Fruit fly (Drosophila melanogaster): ENCODE results near the gene Hsp110.
A peak's percentile ranks its signal among the peaks of the same experiment; 100 is the strongest.

Gene Hsp110

DNA sequence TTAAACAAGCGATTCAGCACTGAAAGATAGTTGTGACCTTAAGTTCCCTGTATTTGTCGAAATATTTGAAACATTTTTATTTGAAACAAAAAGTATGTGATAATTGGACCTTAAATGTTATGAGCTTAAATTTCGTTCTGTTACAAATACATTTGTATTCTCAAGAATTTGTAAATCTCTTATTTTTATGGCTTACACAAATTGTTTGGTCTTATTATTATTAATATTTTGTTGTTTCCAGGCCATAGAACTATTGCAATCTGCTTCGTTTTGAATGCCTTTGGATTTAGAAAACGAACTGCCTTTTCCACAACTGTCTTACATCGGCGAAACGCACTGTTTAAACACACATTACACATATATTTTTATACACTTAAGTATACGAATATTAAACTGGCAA, 2.3 kb upstream of the Hsp110 start, which contains the start of gene CG6661:
CG6661 (plus strand) TSS at position 301 of the 400 bp plus-strand sequence.
- no peak for TF ChIP-seq pad (GFP tag; optimal IDR thresholded peaks at IDR 0.05)

DNA sequence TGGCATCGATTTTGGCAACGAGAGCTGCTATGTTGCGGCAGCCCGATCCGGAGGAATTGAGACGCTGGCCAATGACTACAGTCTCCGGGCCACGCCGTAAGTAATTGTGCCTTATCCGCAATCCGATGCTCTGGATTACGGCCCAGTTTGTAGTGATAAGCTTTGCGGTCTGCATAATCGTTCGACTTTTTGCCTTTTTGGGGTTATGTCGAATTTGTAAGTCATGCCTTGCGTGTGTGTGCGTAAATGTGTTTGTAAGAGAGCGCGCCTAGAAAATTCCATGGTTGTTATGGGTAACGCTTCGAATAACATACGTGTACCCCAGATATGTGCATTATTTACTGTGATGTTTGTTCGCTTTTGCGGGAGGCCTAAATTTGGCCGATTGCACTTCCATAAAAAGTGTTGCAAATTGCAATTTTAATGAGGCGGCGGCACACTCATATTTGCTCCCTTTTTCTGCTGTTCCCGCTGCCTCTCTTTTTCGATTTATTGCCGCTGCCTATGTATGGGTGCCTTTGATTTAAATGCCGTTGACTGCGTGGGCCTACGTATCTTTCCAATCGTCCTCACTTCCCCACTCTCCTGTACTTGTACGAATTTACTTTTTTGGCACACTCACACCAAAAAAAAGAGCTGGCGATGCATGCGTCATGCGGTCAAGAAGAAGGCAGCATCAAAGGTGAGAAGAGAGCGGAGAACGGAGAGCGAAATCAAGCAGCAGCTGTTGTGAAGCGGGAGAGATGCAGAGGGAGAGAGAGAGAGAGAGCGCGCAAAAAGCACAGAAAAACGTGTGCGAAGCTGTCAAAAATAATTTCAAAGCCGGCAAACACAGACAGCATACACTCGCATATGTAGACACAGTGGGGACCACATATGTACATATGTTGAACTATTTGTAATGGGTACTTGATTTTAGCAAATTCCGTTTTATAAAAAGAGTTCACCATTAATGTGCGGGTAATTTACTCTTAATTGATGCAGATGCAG, 1.1 kb downstream of the Hsp110 start:
- TF ChIP-seq cnc (optimal IDR thresholded peaks at IDR 0.05) (peak in 1 of 2 experiments; percentile 64), CG11617 (GFP tag; optimal IDR thresholded peaks at IDR 0.05) (no peak), CG7101 (tag; optimal IDR thresholded peaks at IDR 0.05) (no peak), cic (GFP tag; optimal IDR thresholded peaks at IDR 0.05) (peak; percentile 47), kay (GFP tag; ENCODE audit: borderline replicate concordance) (no peak), CG5204 (GFP tag; optimal IDR thresholded peaks at IDR 0.05) (no peak), bab1 (GFP tag; optimal IDR thresholded peaks at IDR 0.05) (peak; percentile 2), Crg-1 (GFP tag; optimal IDR thresholded peaks at IDR 0.05) (no peak), tj (GFP tag; optimal IDR thresholded peaks at IDR 0.05) (peak; percentile 33), pad (GFP tag; optimal IDR thresholded peaks at IDR 0.05) (peak; percentile 78), Clk (GFP tag; optimal IDR thresholded peaks at IDR 0.05) (no peak), Hr96 (GFP tag; optimal IDR thresholded peaks at IDR 0.05) (no peak), ovo (GFP tag; optimal IDR thresholded peaks at IDR 0.05) (no peak), CG7045 (GFP tag; optimal IDR thresholded peaks at IDR 0.05) (no peak), CG1620 (GFP tag; optimal IDR thresholded peaks at IDR 0.05) (no peak), CG33017 (tag; optimal IDR thresholded peaks at IDR 0.05) (no peak), Mnt (GFP tag; optimal IDR thresholded peaks at IDR 0.05) (peak; percentile 89), CG12768 (GFP tag; optimal IDR thresholded peaks at IDR 0.05) (no peak), toe (GFP tag; optimal IDR thresholded peaks at IDR 0.05) (no peak), CG14711 (tag; optimal IDR thresholded peaks at IDR 0.05) (no peak)

DNA sequence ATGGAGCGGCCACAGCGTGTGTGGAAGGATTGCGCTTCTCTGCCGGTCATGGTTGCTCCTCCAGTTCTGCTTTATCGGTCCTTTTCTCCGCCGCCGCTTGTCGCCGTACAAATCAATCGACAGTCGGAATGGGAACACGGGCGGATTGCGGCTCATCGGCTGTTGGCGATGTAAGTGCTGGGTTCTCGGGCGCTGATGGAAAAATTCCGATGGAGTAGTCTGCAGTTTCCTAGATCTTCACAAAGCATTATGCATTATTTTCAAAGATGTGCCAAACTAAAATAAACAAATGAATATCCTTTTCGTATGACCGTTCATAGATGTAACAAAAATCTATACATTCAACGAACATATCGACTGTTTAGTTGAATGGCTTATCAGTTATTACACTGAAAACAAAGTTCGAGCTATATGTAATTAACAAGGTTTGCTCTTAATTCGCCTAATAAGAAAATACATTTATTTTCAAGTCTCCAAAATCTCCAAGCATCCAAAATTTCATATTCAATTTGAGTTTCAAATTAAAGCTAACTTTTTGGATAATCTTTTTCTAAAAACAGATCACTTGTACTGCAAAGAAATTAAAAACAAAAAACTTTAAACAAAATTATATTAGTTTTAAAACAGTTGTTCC, 12.9 kb downstream of the Hsp110 start, which contains the start of gene Neurl4:
Neurl4 (minus strand) TSS at position 273 of the 634 bp plus-strand sequence.
- TF ChIP-seq CG1620 (GFP tag; optimal IDR thresholded peaks at IDR 0.05) (peak; percentile 5), CG7101 (tag; optimal IDR thresholded peaks at IDR 0.05) (peak; percentile 53), CG11617 (GFP tag; optimal IDR thresholded peaks at IDR 0.05) (peak; percentile 37), CG14711 (tag; optimal IDR thresholded peaks at IDR 0.05) (peak; percentile 58), pad (GFP tag; optimal IDR thresholded peaks at IDR 0.05) (peak; percentile 43), CG5204 (GFP tag; optimal IDR thresholded peaks at IDR 0.05) (peak; percentile 56), cic (GFP tag; optimal IDR thresholded peaks at IDR 0.05) (peak; percentile 3), Crg-1 (GFP tag; optimal IDR thresholded peaks at IDR 0.05) (peak; percentile 7), toe (GFP tag; optimal IDR thresholded peaks at IDR 0.05) (no peak), CG33017 (tag; optimal IDR thresholded peaks at IDR 0.05) (peak; percentile 49), ovo (GFP tag; optimal IDR thresholded peaks at IDR 0.05) (peak; percentile 30), CG7045 (GFP tag; optimal IDR thresholded peaks at IDR 0.05) (peak; percentile 47), CG12768 (GFP tag; optimal IDR thresholded peaks at IDR 0.05) (no peak), tj (GFP tag; optimal IDR thresholded peaks at IDR 0.05) (no peak)

DNA sequence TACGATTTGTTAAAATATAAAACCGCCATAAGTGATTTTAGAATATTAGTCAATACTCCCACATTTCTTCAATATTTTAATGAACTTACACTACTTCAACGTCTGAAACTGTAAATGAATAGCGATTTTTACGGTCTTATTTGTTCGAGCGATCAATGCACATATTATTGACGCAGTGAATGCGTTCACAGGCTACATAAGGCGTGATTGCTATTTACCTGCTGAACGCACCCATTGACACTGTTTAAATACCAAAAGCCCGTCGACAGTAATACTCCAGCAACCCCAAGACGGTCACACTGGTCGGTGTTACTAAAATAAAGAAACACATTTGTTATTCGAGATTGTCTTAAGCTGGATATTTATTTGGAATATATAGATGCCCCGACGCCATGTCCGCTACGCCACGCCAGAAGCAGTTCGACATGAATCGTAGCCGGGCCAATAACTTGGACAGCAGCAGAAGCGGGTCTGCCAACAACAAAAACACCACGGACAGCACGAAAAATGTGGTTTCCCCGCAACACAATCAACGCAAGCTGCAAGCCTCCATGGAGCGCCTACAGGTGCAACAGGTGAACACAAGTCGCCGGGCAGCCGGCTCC, 14.2 kb downstream of the Hsp110 start, which contains the start of gene CG6833:
CG6833 (plus strand) TSS at position 263 of the 605 bp plus-strand sequence.
- no peak for TF ChIP-seq CG11617 (GFP tag; optimal IDR thresholded peaks at IDR 0.05)
- TF ChIP-seq CG1620 (GFP tag; optimal IDR thresholded peaks at IDR 0.05): peak; percentile 64
- TF ChIP-seq CG14711 (tag; optimal IDR thresholded peaks at IDR 0.05): peak; percentile 42
- TF ChIP-seq Crg-1 (GFP tag; optimal IDR thresholded peaks at IDR 0.05): no peak
- no peak for TF ChIP-seq cnc (optimal IDR thresholded peaks at IDR 0.05)
- TF ChIP-seq ovo (GFP tag; optimal IDR thresholded peaks at IDR 0.05): no peak
- TF ChIP-seq CG5204 (GFP tag; optimal IDR thresholded peaks at IDR 0.05): peak; percentile 55
- TF ChIP-seq tj (GFP tag; optimal IDR thresholded peaks at IDR 0.05): no peak
- peak; percentile 30 for TF ChIP-seq CG7045 (GFP tag; optimal IDR thresholded peaks at IDR 0.05)
- TF ChIP-seq Mnt (GFP tag; optimal IDR thresholded peaks at IDR 0.05): peak; percentile 58
- TF ChIP-seq toe (GFP tag; optimal IDR thresholded peaks at IDR 0.05): peak; percentile 68
- no peak for TF ChIP-seq cic (GFP tag; optimal IDR thresholded peaks at IDR 0.05)
- peak; percentile 41 for TF ChIP-seq CG7101 (tag; optimal IDR thresholded peaks at IDR 0.05)
- peak; percentile 30 for TF ChIP-seq CG12768 (GFP tag; optimal IDR thresholded peaks at IDR 0.05)
- peak; percentile 57 for TF ChIP-seq Hr96 (GFP tag; optimal IDR thresholded peaks at IDR 0.05)
- TF ChIP-seq kay (GFP tag; ENCODE audit: borderline replicate concordance): no peak
- TF ChIP-seq Clk (GFP tag; optimal IDR thresholded peaks at IDR 0.05): peak; percentile 24
- TF ChIP-seq CG33017 (tag; optimal IDR thresholded peaks at IDR 0.05): no peak
- peak; percentile 76 for TF ChIP-seq bab1 (GFP tag; optimal IDR thresholded peaks at IDR 0.05)
- TF ChIP-seq pad (GFP tag; optimal IDR thresholded peaks at IDR 0.05): peak; percentile 45

DNA sequence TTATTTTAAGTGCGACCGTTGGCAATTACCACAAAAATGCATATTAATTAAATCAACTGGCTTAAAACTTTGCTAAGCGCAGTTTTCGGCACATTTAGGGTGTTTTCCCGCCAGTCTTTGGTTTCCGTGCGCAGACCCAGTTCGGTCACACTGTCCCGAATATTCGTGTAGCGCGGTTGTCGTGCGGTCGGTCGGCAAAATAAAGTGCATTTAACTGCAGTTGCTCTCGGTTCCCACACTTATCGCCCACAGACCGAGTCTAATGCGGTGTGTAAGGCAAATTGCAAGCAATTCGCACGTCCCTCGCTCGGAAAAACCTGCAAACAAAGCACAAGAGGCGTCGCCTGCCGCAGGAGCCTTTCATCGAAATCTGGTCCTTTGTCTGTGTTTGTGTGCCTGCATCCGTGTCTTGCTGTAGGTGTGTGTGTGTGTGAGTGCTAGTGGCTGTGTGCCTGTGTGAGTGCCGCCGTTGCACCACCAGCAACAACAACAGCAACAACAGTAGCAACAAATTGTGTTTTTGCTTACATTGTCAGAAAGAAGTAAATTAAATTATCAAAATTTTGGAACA, 16.3 kb downstream of the Hsp110 start, which contains the start of the genes CG13484 and Frl:
CG13484 (minus strand) TSS at position 7 of the 571 bp plus-strand sequence.
Frl (plus strand) TSS at position 143 of the 571 bp plus-strand sequence.
- TF ChIP-seq Clk (GFP tag; optimal IDR thresholded peaks at IDR 0.05): no peak
- peak; percentile 15 for TF ChIP-seq Crg-1 (GFP tag; optimal IDR thresholded peaks at IDR 0.05)
- peak; percentile 35 for TF ChIP-seq CG11617 (GFP tag; optimal IDR thresholded peaks at IDR 0.05)
- TF ChIP-seq bab1 (GFP tag; optimal IDR thresholded peaks at IDR 0.05): peak; percentile 83
- no peak for TF ChIP-seq cnc (optimal IDR thresholded peaks at IDR 0.05)
- TF ChIP-seq tj (GFP tag; optimal IDR thresholded peaks at IDR 0.05): peak; percentile 71
- peak; percentile 3 for TF ChIP-seq CG33017 (tag; optimal IDR thresholded peaks at IDR 0.05)
- TF ChIP-seq toe (GFP tag; optimal IDR thresholded peaks at IDR 0.05): no peak
- peak; percentile 43 for TF ChIP-seq CG7101 (tag; optimal IDR thresholded peaks at IDR 0.05)
- peak; percentile 44 for TF ChIP-seq CG12768 (GFP tag; optimal IDR thresholded peaks at IDR 0.05)
- peak; percentile 64 for TF ChIP-seq Mnt (GFP tag; optimal IDR thresholded peaks at IDR 0.05)
- TF ChIP-seq cic (GFP tag; optimal IDR thresholded peaks at IDR 0.05): peak; percentile 53
- TF ChIP-seq CG7045 (GFP tag; optimal IDR thresholded peaks at IDR 0.05): no peak
- peak; percentile 27 for TF ChIP-seq pad (GFP tag; optimal IDR thresholded peaks at IDR 0.05)
- TF ChIP-seq CG14711 (tag; optimal IDR thresholded peaks at IDR 0.05): peak; percentile 35
- TF ChIP-seq CG5204 (GFP tag; optimal IDR thresholded peaks at IDR 0.05): no peak
- TF ChIP-seq ovo (GFP tag; optimal IDR thresholded peaks at IDR 0.05): peak; percentile 27
- TF ChIP-seq CG1620 (GFP tag; optimal IDR thresholded peaks at IDR 0.05): peak; percentile 42
- TF ChIP-seq kay (GFP tag; ENCODE audit: borderline replicate concordance): no peak
- no peak for TF ChIP-seq Hr96 (GFP tag; optimal IDR thresholded peaks at IDR 0.05)

Data from whole organism, adult.